Worm (Caenorhabditis elegans): ENCODE measurements around the gene gfl-1.

- no peak for TF ChIP-seq nhr-28 (tag; optimal IDR thresholded peaks at IDR 0.05)
- TF ChIP-seq ama-1 (optimal IDR thresholded peaks at IDR 0.05), result no peak
- TF ChIP-seq snu-23 (GFP tag; optimal IDR thresholded peaks at IDR 0.05), result no peak
- no peak for TF ChIP-seq aly-2 (tag; optimal IDR thresholded peaks at IDR 0.05)
- no peak for TF ChIP-seq mdl-1 (tag; optimal IDR thresholded peaks at IDR 0.05)
- TF ChIP-seq efl-3 (GFP tag; optimal IDR thresholded peaks at IDR 0.05), result no peak
- no peak for TF ChIP-seq nhr-77 (tag; optimal IDR thresholded peaks at IDR 0.05)
- no peak for TF ChIP-seq fkh-10 (GFP tag; optimal IDR thresholded peaks at IDR 0.05)
Measured at ce11 chrIV:11489077-11489476, 32.0 kb upstream of the gfl-1 start.
